Fruit fly (Drosophila melanogaster): ENCODE results near the gene NetA.
A peak's percentile ranks its signal among the peaks of the same experiment; 100 is the strongest.

Gene NetA

dm6 chrX:14609222-14609621, 44.5 kb downstream of the NetA start:
- TF ChIP-seq foxo (GFP tag; optimal IDR thresholded peaks at IDR 0.05) (no peak), fru (GFP tag; optimal IDR thresholded peaks at IDR 0.05) (no peak), pan (optimal IDR thresholded peaks at IDR 0.05) (no peak), brk (GFP tag; optimal IDR thresholded peaks at IDR 0.05) (no peak), CrebA (GFP tag; optimal IDR thresholded peaks at IDR 0.05; ENCODE audit: borderline replicate concordance) (no peak), sage (GFP tag; optimal IDR thresholded peaks at IDR 0.05) (no peak)

dm6 chrX:14606873-14607272, 46.9 kb downstream of the NetA start:
- TF ChIP-seq Vsx2 (GFP tag; optimal IDR thresholded peaks at IDR 0.05; ENCODE audit: partially characterized antibody) (no peak), ey (GFP tag; optimal IDR thresholded peaks at IDR 0.05) (no peak), h (GFP tag; optimal IDR thresholded peaks at IDR 0.05) (no peak), jim (GFP tag; optimal IDR thresholded peaks at IDR 0.05) (no peak), Hr78 (GFP tag; optimal IDR thresholded peaks at IDR 0.05) (no peak)

DNA sequence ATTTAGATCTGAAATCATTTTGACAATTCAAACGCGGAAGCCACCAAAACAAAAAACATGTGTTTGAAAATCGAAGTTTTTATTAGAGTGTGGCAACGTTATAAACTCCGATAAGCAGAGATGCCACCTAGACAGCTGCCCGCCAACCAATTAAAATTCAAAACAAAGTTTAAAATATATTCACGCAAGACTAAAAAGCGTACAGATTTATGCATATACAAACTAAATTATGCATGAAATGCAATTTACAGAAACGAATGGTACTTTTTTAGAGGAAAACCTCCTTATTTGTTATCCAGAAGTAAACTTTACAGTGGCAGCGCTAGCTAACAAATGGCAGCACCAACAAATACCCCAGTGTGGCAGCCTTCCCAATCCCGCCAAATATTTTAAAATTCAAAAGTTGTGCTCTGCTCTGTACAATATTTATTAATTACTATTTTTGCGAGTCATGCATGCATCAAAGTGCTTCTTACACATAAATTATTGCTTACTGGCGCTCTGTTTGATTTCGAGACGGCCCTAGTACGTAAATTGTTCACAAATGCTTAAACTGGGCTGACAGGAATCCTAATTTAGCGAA, 50.0 kb downstream of the NetA start:
- no peak for TF ChIP-seq jim (GFP tag; optimal IDR thresholded peaks at IDR 0.05)
- peak; percentile 7 for TF ChIP-seq Myc (optimal IDR thresholded peaks at IDR 0.05)

- TF ChIP-seq CG9705 (GFP tag; optimal IDR thresholded peaks at IDR 0.05), result no peak
- no peak for TF ChIP-seq CG32264 (GFP tag; optimal IDR thresholded peaks at IDR 0.05)
- TF ChIP-seq brk (GFP tag; optimal IDR thresholded peaks at IDR 0.05), result no peak
- peak; percentile 27 for TF ChIP-seq woc (GFP tag; optimal IDR thresholded peaks at IDR 0.05)
- TF ChIP-seq usp (GFP tag; optimal IDR thresholded peaks at IDR 0.05), result no peak
- TF ChIP-seq br (GFP tag; optimal IDR thresholded peaks at IDR 0.05), result no peak
- no peak for TF ChIP-seq lola (GFP tag; optimal IDR thresholded peaks at IDR 0.05)
These were observed 51.3 kb downstream of the NetA start, which contains the start of gene sbm for dm6 chrX:14602421-14602846. Gene sbm, minus strand, starts transcription at chrX:14602580.

DNA sequence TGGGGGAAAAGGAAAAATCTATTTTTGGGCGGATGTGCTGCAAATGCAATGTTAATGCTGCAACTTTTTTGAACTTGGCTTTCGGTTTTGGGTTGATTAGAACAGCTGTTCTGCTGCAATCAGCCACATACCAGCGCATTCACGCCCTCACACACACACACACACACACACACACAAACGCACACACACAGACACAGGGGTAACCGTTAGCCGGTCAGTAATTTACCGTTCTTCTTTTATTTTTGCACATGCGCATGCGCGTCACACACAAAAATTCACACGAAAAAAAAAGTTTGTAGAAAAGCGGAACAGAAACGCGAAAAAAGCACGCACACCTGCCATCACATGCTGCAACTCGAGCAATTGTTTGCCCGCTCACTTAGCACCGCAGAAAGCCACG, 51.8 kb downstream of the NetA start:
- TF ChIP-seq Dfd (GFP tag; optimal IDR thresholded peaks at IDR 0.05) (peak; percentile 54), Hr78 (GFP tag; optimal IDR thresholded peaks at IDR 0.05) (no peak), OdsH (GFP tag; optimal IDR thresholded peaks at IDR 0.05) (no peak), psq (GFP tag; optimal IDR thresholded peaks at IDR 0.05) (no peak), dl (GFP tag; optimal IDR thresholded peaks at IDR 0.05; ENCODE audit: insufficient read depth in 1 of 2, partially characterized antibody in 2 of 2) (no peak), CG9705 (GFP tag; optimal IDR thresholded peaks at IDR 0.05) (no peak)

dm6 chrX:14599431-14599830, 54.3 kb downstream of the NetA start:
- TF ChIP-seq CG9705 (GFP tag; optimal IDR thresholded peaks at IDR 0.05) (no peak), Myc (optimal IDR thresholded peaks at IDR 0.05) (no peak), OdsH (GFP tag; optimal IDR thresholded peaks at IDR 0.05) (no peak), tai (GFP tag; optimal IDR thresholded peaks at IDR 0.05) (no peak), Hnf4 (GFP tag; optimal IDR thresholded peaks at IDR 0.05) (no peak), Hr78 (GFP tag; optimal IDR thresholded peaks at IDR 0.05) (no peak), ey (GFP tag; optimal IDR thresholded peaks at IDR 0.05) (no peak), usp (GFP tag; optimal IDR thresholded peaks at IDR 0.05) (no peak)

DNA sequence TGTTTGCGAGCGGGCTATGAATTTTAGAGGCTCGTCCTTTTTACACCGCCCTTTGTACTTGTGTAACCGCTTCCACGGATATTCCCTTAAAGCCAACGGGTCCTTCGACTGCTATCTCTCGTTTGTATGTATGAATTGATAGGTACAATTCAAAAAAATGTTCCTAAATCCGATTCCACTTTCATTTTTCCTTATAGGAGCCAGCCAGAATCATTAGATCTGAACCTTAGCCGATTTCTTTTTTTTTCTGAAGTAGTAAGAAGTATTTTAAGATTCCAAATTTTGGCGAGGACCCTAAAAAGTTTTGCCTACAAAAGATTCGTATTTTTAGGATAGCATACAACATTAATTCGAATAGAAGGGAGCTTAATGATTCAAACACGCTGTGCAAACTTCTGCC, 55.0 kb downstream of the NetA start:
- TF ChIP-seq h (GFP tag; optimal IDR thresholded peaks at IDR 0.05) (no peak), Dif (GFP tag; optimal IDR thresholded peaks at IDR 0.05; ENCODE audit: partially characterized antibody) (no peak), HLH106 (tag; optimal IDR thresholded peaks at IDR 0.05) (no peak), sage (GFP tag; optimal IDR thresholded peaks at IDR 0.05) (no peak), lola (GFP tag; optimal IDR thresholded peaks at IDR 0.05) (no peak), CG32264 (GFP tag; optimal IDR thresholded peaks at IDR 0.05) (no peak), N (GFP tag; optimal IDR thresholded peaks at IDR 0.05) (no peak), usp (GFP tag; optimal IDR thresholded peaks at IDR 0.05) (no peak), Myc (optimal IDR thresholded peaks at IDR 0.05) (no peak)
